Worm (Caenorhabditis elegans) whole organism, mixed stage, embryonic: Measurements from ENCODE around the gene glr-5.

Experiments used
- bed-3 ChIP-seq: fragments of 200-800 bp; sonication (Bioruptor generic); optimal IDR thresholded peaks from 3 replicates; lab custom pipeline; 2018; ENCODE audit warnings: mild to moderate bottlenecking, missing genetic modification characterization, moderate library complexity, missing compliant biosample characterization
- blmp-1 ChIP-seq: fragments of 150-350 bp; optimal IDR thresholded peaks from 2 replicates; lab custom pipeline; 2014; ENCODE audit warnings: missing biosample characterization, missing genetic modification characterization
- ceh-83 ChIP-seq: fragments of 200-800 bp; sonication (Bioruptor generic); optimal IDR thresholded peaks from 2 replicates; lab custom pipeline; 2018; ENCODE audit warnings: mild to moderate bottlenecking, missing genetic modification characterization, missing compliant biosample characterization
- ces-1 ChIP-seq: fragments of 150-350 bp; optimal IDR thresholded peaks from 2 replicates; lab custom pipeline; 2014; ENCODE audit warnings: missing biosample characterization, missing genetic modification reagents, missing genetic modification characterization
- cnd-1 ChIP-seq: fragments of 200-800 bp; sonication (Bioruptor generic); optimal IDR thresholded peaks from 2 replicates; lab custom pipeline; 2018; ENCODE audit warnings: mild to moderate bottlenecking, missing genetic modification characterization, missing compliant biosample characterization
- flh-1 ChIP-seq: fragments of 200-800 bp; sonication (Bioruptor generic); optimal IDR thresholded peaks from 2 replicates; lab custom pipeline; 2018; ENCODE audit warnings: mild to moderate bottlenecking, missing genetic modification characterization, moderate library complexity, missing compliant biosample characterization
- lin-32 ChIP-seq: fragments of 200-800 bp; sonication (Bioruptor generic); optimal IDR thresholded peaks from 2 replicates; lab custom pipeline; 2018; ENCODE audit warnings: mild to moderate bottlenecking, missing genetic modification characterization, missing compliant biosample characterization
- nhr-237 ChIP-seq: fragments of 150-350 bp; optimal IDR thresholded peaks from 2 replicates; lab custom pipeline; 2014; ENCODE audit warnings: missing biosample characterization, missing genetic modification characterization
- nhr-28 ChIP-seq: fragments of 150-350 bp; optimal IDR thresholded peaks from 2 replicates; lab custom pipeline; 2014; ENCODE audit warnings: missing biosample characterization, missing genetic modification characterization
- nhr-76 ChIP-seq: sonication (generic microtip); optimal IDR thresholded peaks from 2 replicates; lab custom pipeline; 2017; ENCODE audit warnings: missing biosample characterization, missing genetic modification characterization
- snpc-4 ChIP-seq: fragments of 150-350 bp; optimal IDR thresholded peaks from 2 replicates; lab custom pipeline; 2014; ENCODE audit warnings: missing biosample characterization, missing genetic modification characterization
- unc-62 ChIP-seq: fragments of 150-350 bp; optimal IDR thresholded peaks from 2 replicates; lab custom pipeline; 2014; ENCODE audit warnings: missing biosample characterization, missing genetic modification reagents, missing genetic modification characterization
- ztf-11 ChIP-seq: fragments of 150-350 bp; optimal IDR thresholded peaks from 2 replicates; lab custom pipeline; 2014; ENCODE audit warnings: missing biosample characterization, missing genetic modification characterization

- no peak for TF ChIP-seq flh-1 (GFP tag; lab: Kevin White, UChicago)
- TF ChIP-seq ces-1 = no peak
- no peak for TF ChIP-seq ztf-11 (tag; lab: Kevin White, UChicago)
- no peak for TF ChIP-seq nhr-237 (tag; lab: Kevin White, UChicago)
- TF ChIP-seq nhr-76 (tag; lab: Kevin White, UChicago) = no peak
- no peak for TF ChIP-seq bed-3
- TF ChIP-seq unc-62 = no peak
- TF ChIP-seq snpc-4 (tag; lab: Kevin White, UChicago) = no peak
- TF ChIP-seq nhr-28 = no peak
- TF ChIP-seq lin-32 (GFP tag; lab: Kevin White, UChicago) = no peak
- TF ChIP-seq blmp-1 (tag; lab: Kevin White, UChicago) = no peak
- TF ChIP-seq ceh-83 = no peak
- no peak for TF ChIP-seq cnd-1 (tag; lab: Kevin White, UChicago)
Observed at ce11 chrV:8729100-8729499, 12.8 kb downstream of the glr-5 start, which contains the start of gene ZC196.5.
